Fruit fly (Drosophila melanogaster): Measurements from ENCODE around the gene hdly.

DNA sequence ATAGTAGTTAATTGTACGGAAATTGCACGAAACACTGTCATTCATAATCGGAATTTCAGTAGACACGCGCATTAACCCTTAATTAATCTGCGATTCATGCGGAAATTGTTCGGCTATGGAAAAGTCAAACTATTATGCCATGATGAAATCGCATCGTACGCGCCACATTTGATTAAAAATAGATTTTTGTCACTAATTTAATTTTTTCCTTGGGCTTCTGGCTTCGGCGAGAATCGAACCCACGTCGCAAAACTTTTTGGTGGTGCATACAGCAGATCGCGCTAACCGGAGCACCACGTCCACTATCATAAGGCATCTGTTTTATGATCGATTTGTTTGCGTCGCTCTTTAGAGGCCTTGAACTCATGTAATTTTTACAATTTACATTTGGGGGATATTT lies 1.4 kb upstream of the hdly start:
- no peak for TF ChIP-seq Pif1B (GFP tag; optimal IDR thresholded peaks at IDR 0.05)
- no peak for TF ChIP-seq rn (GFP tag; IDR thresholded peaks at IDR 0.05)
- TF ChIP-seq Pif1A (GFP tag; optimal IDR thresholded peaks at IDR 0.05) = no peak
- TF ChIP-seq CG34367 (tag; optimal IDR thresholded peaks at IDR 0.05) = no peak
- TF ChIP-seq Ets98B (GFP tag; IDR thresholded peaks at IDR 0.05) = no peak

Data from whole organism, pupa.